Fruit fly (Drosophila melanogaster): ENCODE results near the gene CG33346.

DNA sequence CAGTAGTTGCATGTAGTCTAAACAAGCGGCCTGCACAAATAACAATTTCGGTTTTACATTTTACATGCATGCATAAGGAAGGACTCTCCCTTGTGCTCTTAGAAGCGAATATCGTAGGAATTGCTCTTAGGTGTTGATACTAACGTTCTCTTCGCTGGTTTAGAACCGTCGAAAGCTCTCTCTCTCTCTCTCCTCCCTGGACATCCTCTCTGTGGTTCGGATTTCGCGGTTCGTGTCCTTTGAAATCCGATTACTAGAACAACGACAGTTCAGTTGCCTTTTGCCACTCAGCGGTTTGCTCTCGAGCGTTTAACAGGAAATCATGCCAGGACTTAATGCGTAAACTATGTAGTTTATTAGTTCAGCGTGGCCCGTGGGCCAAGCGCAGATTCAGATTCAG is 14.4 kb upstream of the CG33346 start:
- TF ChIP-seq pan (optimal IDR thresholded peaks at IDR 0.05) (no peak), psq (optimal IDR thresholded peaks at IDR 0.05) (no peak), Dll (optimal IDR thresholded peaks at IDR 0.05) (no peak)
